Worm (Caenorhabditis elegans) whole organism, L2 larva: ENCODE results near the gene cutl-21.

Source experiments
- C34F6.9 ChIP-seq: fragments of 150-350 bp; optimal IDR thresholded peaks from 2 replicates; lab custom pipeline; 2014; ENCODE audit warnings: missing biosample characterization, missing genetic modification characterization
- F13H6.1 ChIP-seq: sonication (generic microtip); optimal IDR thresholded peaks from 2 replicates; lab custom pipeline; 2016; ENCODE audit warnings: missing genetic modification characterization, missing compliant biosample characterization
- R02D3.7 ChIP-seq: fragments of 150-350 bp; optimal IDR thresholded peaks from 2 replicates; lab custom pipeline; 2014; ENCODE audit warnings: missing biosample characterization, missing genetic modification characterization
- ZK546.5 ChIP-seq: sonication (generic microtip); optimal IDR thresholded peaks from 2 replicates; lab custom pipeline; 2017; ENCODE audit warnings: missing biosample characterization, missing genetic modification characterization
- alr-1 ChIP-seq: fragments of 150-350 bp; optimal IDR thresholded peaks from 2 replicates; lab custom pipeline; 2014; ENCODE audit warnings: missing biosample characterization, missing genetic modification characterization
- aly-2 ChIP-seq: fragments of 150-350 bp; optimal IDR thresholded peaks from 2 replicates; lab custom pipeline; 2014; ENCODE audit warnings: missing biosample characterization, missing genetic modification characterization
- ama-1 ChIP-seq: fragments of 150-350 bp; optimal IDR thresholded peaks from 2 replicates; lab custom pipeline; 2018; ENCODE audit warnings: inconsistent platforms
- dmd-4 ChIP-seq: sonication (generic microtip); optimal IDR thresholded peaks from 2 replicates; lab custom pipeline; 2017; ENCODE audit warnings: missing biosample characterization, missing genetic modification characterization
- egl-27 ChIP-seq: sonication (generic microtip); optimal IDR thresholded peaks from 3 replicates; lab custom pipeline; 2017; ENCODE audit warnings: missing biosample characterization, missing genetic modification reagents, missing genetic modification characterization
- elt-1 ChIP-seq: fragments of 150-350 bp; optimal IDR thresholded peaks from 2 replicates; lab custom pipeline; 2014; ENCODE audit warnings: missing biosample characterization, missing genetic modification characterization
- elt-3 ChIP-seq: sonication (generic microtip); optimal IDR thresholded peaks from 2 replicates; lab custom pipeline; 2017; ENCODE audit warnings: missing biosample characterization, missing genetic modification characterization
- fos-1 ChIP-seq: fragments of 150-350 bp; optimal IDR thresholded peaks from 2 replicates; lab custom pipeline; 2014; ENCODE audit warnings: missing biosample characterization, missing genetic modification characterization
- gmeb-1 ChIP-seq: fragments of 150-350 bp; optimal IDR thresholded peaks from 2 replicates; lab custom pipeline; 2014; ENCODE audit warnings: missing biosample characterization, missing genetic modification characterization
- lin-11 ChIP-seq: fragments of 150-350 bp; sonication (generic microtip); optimal IDR thresholded peaks from 2 replicates; lab custom pipeline; 2014; ENCODE audit warnings: missing biosample characterization, missing genetic modification characterization, inconsistent platforms, mixed read lengths
- lsy-2 ChIP-seq, 2 experiments: fragments of 150-350 bp in 1 of 2; sonication (generic microtip) in 1 of 2; optimal IDR thresholded peaks; 2 replicates each; lab custom pipeline; 2014 to 2017; ENCODE audit warnings: missing biosample characterization in 2 of 2, missing genetic modification characterization in 2 of 2
- mab-5 ChIP-seq: fragments of 150-350 bp; optimal IDR thresholded peaks from 2 replicates; lab custom pipeline; 2014; ENCODE audit warnings: missing biosample characterization, missing genetic modification characterization
- mbf-1 ChIP-seq: sonication (generic microtip); optimal IDR thresholded peaks from 2 replicates; lab custom pipeline; 2017; ENCODE audit warnings: missing biosample characterization, missing genetic modification characterization
- nhr-11 ChIP-seq: fragments of 150-350 bp; optimal IDR thresholded peaks from 2 replicates; lab custom pipeline; 2014; ENCODE audit warnings: missing biosample characterization, missing genetic modification characterization
- nhr-129 ChIP-seq: fragments of 150-350 bp; optimal IDR thresholded peaks from 2 replicates; lab custom pipeline; 2014; ENCODE audit warnings: missing biosample characterization, missing genetic modification characterization
- nhr-21 ChIP-seq: fragments of 150-350 bp; optimal IDR thresholded peaks from 2 replicates; lab custom pipeline; 2014; ENCODE audit warnings: missing biosample characterization, missing genetic modification characterization
- nhr-237 ChIP-seq: fragments of 150-350 bp; optimal IDR thresholded peaks from 2 replicates; lab custom pipeline; 2014; ENCODE audit warnings: missing biosample characterization, missing genetic modification characterization
- nhr-25 ChIP-seq: fragments of 150-350 bp; sonication (generic microtip); optimal IDR thresholded peaks from 3 replicates; lab custom pipeline; 2014; ENCODE audit warnings: missing biosample characterization, missing genetic modification characterization
- nhr-6 ChIP-seq: fragments of 150-350 bp; optimal IDR thresholded peaks from 2 replicates; lab custom pipeline; 2014; ENCODE audit warnings: missing biosample characterization, missing genetic modification characterization
- nhr-77 ChIP-seq: fragments of 150-350 bp; optimal IDR thresholded peaks from 2 replicates; lab custom pipeline; 2014; ENCODE audit warnings: missing biosample characterization, missing genetic modification characterization
- sem-4 ChIP-seq: fragments of 150-350 bp; optimal IDR thresholded peaks from 2 replicates; lab custom pipeline; 2014; ENCODE audit warnings: missing biosample characterization, missing genetic modification reagents, missing genetic modification characterization
- skn-1 ChIP-seq: sonication (generic microtip); optimal IDR thresholded peaks from 2 replicates; lab custom pipeline; 2017; ENCODE audit warnings: missing biosample characterization, missing genetic modification characterization
- sma-3 ChIP-seq: sonication (generic microtip); optimal IDR thresholded peaks from 2 replicates; lab custom pipeline; 2016; ENCODE audit warnings: missing genetic modification reagents, missing genetic modification characterization, missing compliant biosample characterization
- snpc-4 ChIP-seq: fragments of 150-350 bp; optimal IDR thresholded peaks from 2 replicates; lab custom pipeline; 2014; ENCODE audit warnings: missing biosample characterization, missing genetic modification characterization
- unc-39 ChIP-seq: fragments of 150-350 bp; optimal IDR thresholded peaks from 2 replicates; lab custom pipeline; 2014; ENCODE audit warnings: missing biosample characterization, missing genetic modification characterization
- unc-55 ChIP-seq: fragments of 150-350 bp; sonication (generic microtip); optimal IDR thresholded peaks from 3 replicates; lab custom pipeline; 2014; ENCODE audit warnings: missing biosample characterization, missing genetic modification reagents, missing genetic modification characterization
- unc-62 ChIP-seq: fragments of 150-350 bp; optimal IDR thresholded peaks from 2 replicates; lab custom pipeline; 2014; ENCODE audit warnings: missing biosample characterization, missing genetic modification reagents, missing genetic modification characterization
- zag-1 ChIP-seq: fragments of 150-350 bp; optimal IDR thresholded peaks from 2 replicates; lab custom pipeline; 2014; ENCODE audit warnings: missing biosample characterization, missing genetic modification characterization
- ztf-1 ChIP-seq: fragments of 200-800 bp; sonication (Bioruptor generic); conservative IDR thresholded peaks from 2 replicates; pipeline ENCODE4 v1.3.6; 2022; ENCODE audit warnings: missing genetic modification characterization, missing compliant biosample characterization
- ztf-11 ChIP-seq: sonication (generic microtip); optimal IDR thresholded peaks from 2 replicates; lab custom pipeline; 2017; ENCODE audit warnings: missing biosample characterization, missing genetic modification characterization
- ztf-4 ChIP-seq: fragments of 150-350 bp; optimal IDR thresholded peaks from 2 replicates; lab custom pipeline; 2014; ENCODE audit warnings: missing biosample characterization, missing genetic modification characterization

Gene cutl-21

DNA sequence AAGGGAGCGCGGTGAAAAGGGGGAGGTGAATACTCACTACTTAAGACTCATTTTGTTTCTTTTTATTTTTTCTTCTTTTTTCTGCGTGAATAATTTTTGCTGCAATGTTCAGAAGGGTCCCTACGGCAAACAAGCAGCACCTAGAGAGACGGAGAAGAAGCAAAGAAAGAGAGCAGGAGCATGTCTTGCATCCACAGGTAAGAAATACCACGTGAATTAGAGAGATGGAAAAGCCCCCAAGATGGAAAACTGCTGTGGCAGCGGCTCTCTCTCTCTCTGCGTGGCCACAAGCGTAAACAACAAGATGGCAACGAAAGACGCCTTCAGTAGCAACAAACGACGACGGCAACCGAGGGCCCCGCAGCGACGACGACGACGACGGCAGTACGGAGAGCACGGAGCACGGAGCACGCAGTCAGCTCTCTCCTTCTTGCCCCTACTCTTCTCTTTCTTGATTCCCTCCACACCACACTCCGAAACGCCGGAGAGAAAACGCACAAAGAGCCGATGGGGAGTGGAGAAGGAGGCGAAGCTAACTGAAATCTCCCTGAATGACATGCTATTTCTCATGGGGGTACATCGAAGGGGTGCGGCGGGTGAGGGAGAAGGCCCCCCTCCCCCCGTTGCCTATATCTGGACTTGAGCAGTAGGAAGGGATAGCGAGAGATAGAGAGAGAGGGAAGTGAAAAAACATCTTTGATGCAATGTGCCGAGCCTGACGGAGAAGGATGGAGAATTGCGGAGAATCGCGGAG lies 11.3 kb upstream of the cutl-21 start (continued):
- TF ChIP-seq F13H6.1 (peak; percentile 86), unc-55 (GFP tag; lab: Kevin White, UChicago) (peak; percentile 66), ZK546.5 (no peak), mab-5 (peak; percentile 80), ztf-4 (tag; lab: Kevin White, UChicago) (peak; percentile 31), R02D3.7 (tag; lab: Kevin White, UChicago) (no peak), snpc-4 (tag; lab: Kevin White, UChicago) (no peak), egl-27 (tag; lab: Kevin White, UChicago) (no peak), fos-1 (tag; lab: Kevin White, UChicago) (no peak), alr-1 (no peak), nhr-129 (tag; lab: Kevin White, UChicago) (peak; percentile 64), unc-62 (no peak), unc-39 (tag; lab: Kevin White, UChicago) (peak; percentile 48), nhr-21 (tag; lab: Kevin White, UChicago) (no peak), sem-4 (tag; lab: Kevin White, UChicago) (peak; percentile 51), C34F6.9 (tag; lab: Kevin White, UChicago) (peak; percentile 33), nhr-25 (tag; lab: Kevin White, UChicago) (no peak), lin-11 (tag; lab: Kevin White, UChicago) (peak; percentile 47), dmd-4 (tag; lab: Kevin White, UChicago) (no peak), elt-3 (no peak), ztf-11 (tag; lab: Kevin White, UChicago) (peak; percentile 46)

DNA sequence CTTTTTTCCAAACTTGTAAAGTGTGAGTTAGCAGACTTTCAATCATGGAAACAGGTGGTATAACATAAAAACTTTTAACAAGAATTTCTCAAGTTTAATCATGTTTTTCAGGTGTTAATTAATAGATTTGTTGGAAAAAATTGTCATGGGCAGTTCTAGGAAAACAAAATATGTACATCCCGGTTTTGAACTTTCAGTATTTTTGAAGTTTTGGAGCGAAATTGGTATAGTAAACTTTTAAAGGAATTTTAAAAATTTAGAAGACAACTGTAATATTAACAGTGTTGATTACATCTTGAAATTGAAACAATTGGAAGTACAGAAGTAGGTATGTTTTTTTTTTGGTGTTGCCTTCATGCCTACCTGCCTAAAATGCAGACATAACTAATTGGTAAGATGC lies 9.5 kb upstream of the cutl-21 start:
- TF ChIP-seq lin-11 (tag; lab: Kevin White, UChicago) (no peak), lsy-2 (tag; optimal IDR thresholded peaks at IDR 0.05; lab: Kevin White, UChicago) (no peak), gmeb-1 (tag; lab: Kevin White, UChicago) (no peak), sma-3 (GFP tag; lab: Kevin White, UChicago) (no peak), skn-1 (no peak), nhr-129 (tag; lab: Kevin White, UChicago) (no peak), nhr-77 (tag; lab: Kevin White, UChicago) (no peak), unc-62 (no peak), nhr-237 (tag; lab: Kevin White, UChicago) (no peak), mab-5 (no peak), sem-4 (tag; lab: Kevin White, UChicago) (no peak), alr-1 (no peak), fos-1 (tag; lab: Kevin White, UChicago) (no peak), snpc-4 (tag; lab: Kevin White, UChicago) (no peak), ztf-1 (GFP tag; lab: Robert Waterston, UW) (no peak), zag-1 (tag; lab: Kevin White, UChicago) (no peak), aly-2 (no peak), nhr-11 (tag; lab: Kevin White, UChicago) (no peak), mbf-1 (tag; lab: Kevin White, UChicago) (no peak)

DNA sequence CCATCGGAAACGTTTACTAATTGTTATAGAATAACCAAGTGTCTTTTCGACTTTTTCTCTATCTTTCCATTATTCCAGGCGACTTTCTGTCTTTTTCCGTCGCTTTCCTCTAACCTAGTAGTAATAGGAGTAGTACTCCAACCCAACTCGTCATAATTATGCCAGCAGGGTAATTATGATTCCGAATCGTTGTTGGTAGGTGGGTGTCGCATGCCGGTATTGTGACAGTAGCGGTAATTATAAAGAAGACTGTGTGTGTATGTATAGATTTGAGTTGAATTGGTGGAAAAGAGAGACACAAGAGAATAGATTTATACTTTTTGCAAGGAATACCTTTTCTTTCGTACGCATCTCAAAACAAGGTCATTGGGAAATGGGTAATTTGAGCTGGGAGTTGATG lies 889 bp downstream of the cutl-21 start:
- TF ChIP-seq nhr-6 (tag; lab: Kevin White, UChicago) (peak; percentile 3), nhr-129 (tag; lab: Kevin White, UChicago) (peak; percentile 4), nhr-25 (tag; lab: Kevin White, UChicago) (peak; percentile 22), unc-39 (tag; lab: Kevin White, UChicago) (no peak), R02D3.7 (tag; lab: Kevin White, UChicago) (no peak), ztf-1 (GFP tag; lab: Robert Waterston, UW) (no peak)

DNA sequence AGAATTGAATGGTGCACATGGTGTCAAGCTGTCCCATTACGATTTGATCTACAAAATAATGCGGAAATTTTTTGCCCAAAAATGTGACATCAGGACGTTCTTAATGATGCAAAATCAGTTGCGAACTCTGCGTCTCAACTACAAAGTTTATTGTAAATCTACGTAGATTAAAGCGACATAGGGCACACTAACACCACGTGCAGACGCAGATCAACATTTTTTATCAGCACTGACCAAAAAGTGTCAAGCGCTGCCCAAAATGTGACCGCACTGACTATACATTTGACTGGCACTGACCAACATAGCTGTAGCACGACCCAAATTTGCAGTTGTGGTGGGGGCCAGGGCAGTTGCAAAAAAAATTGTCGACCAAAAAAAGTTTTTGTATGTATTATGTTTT lies 5.4 kb downstream of the cutl-21 start:
- TF ChIP-seq ama-1 (lab: Kevin White, UChicago) = no peak
- no peak for TF ChIP-seq elt-1 (tag; lab: Kevin White, UChicago)
- no peak for TF ChIP-seq alr-1
- no peak for TF ChIP-seq nhr-21 (tag; lab: Kevin White, UChicago)
- TF ChIP-seq sma-3 (GFP tag; lab: Kevin White, UChicago) = no peak
- no peak for TF ChIP-seq snpc-4 (tag; lab: Kevin White, UChicago)
- TF ChIP-seq unc-55 (GFP tag; lab: Kevin White, UChicago) = no peak
- TF ChIP-seq nhr-129 (tag; lab: Kevin White, UChicago) = no peak
- no peak for TF ChIP-seq lsy-2 (tag; optimal IDR thresholded peaks at IDR 0.05; lab: Kevin White, UChicago)
- no peak for TF ChIP-seq ztf-11 (tag; lab: Kevin White, UChicago)
- TF ChIP-seq, all 48 proteins: peak for 0
